Worm (Caenorhabditis elegans) whole organism, late embryonic: Measurements from ENCODE around the gene R08F11.7.

Source experiments
- sdc-2 ChIP-seq: sonication (generic microtip); optimal IDR thresholded peaks from 2 replicates; lab custom pipeline; 2016; ENCODE audit warnings: missing genotype, missing genetic modification characterization, missing compliant biosample characterization
- unc-3 ChIP-seq, 2 experiments: fragments of 200-800 bp in 1 of 2; sonication (Bioruptor generic) in 1 of 2; sonication (generic microtip) in 1 of 2; conservative IDR thresholded peaks in 1 of 2; optimal IDR thresholded peaks in 1 of 2; 2 replicates each; pipeline versions ENCODE4 v1.3.6 to Lab custom; 2016 to 2022; ENCODE audit warnings: missing compliant biosample characterization in 2 of 2, missing genetic modification characterization in 2 of 2, missing genetic modification reagents in 1 of 2

DNA sequence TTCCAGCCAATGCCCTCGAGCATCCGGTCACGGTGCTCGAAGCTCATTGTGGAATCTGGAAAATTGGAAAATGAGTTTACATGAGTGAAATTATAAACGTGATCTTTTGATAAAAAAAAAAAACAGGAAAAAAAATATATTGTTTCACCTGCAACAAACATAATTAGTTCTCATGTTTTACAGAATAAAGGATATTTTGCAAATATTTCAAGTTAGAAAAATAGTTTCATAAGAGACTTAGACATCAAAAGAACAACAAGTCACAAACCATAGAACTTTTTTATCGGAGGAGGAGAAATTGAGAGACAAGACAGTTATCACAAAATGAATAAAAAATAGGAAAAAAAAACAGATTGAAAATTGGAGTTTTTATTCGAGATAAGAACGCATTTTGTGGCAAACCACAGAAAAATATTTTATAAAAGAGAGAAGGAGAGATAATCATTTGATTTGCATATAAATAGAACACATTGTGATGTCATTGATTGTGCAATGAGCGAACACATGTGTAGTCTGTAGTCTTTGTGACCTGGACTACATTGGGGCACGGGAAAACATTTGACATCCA lies 5.6 kb upstream of the R08F11.7 start, which contains the start of gene R08F11.1:
- TF ChIP-seq sdc-2 (no peak), unc-3 (GFP tag; conservative IDR thresholded peaks at IDR 0.05; lab: Robert Waterston, UW) (no peak), unc-3 (tag; optimal IDR thresholded peaks at IDR 0.05; lab: Kevin White, UChicago) (no peak)
